Fruit fly (Drosophila melanogaster) whole organism, embryonic: ENCODE measurements around the gene CG34258.

Source experiments
- Antp ChIP-seq: fragments of 200-800 bp; sonication (Bioruptor generic); optimal IDR thresholded peaks from 3 replicates; lab custom pipeline; 2016; ENCODE audit warnings: missing biosample characterization, missing genetic modification characterization
- Atf3 ChIP-seq: fragments of 200-800 bp; sonication (Bioruptor generic); optimal IDR thresholded peaks from 3 replicates; lab custom pipeline; 2016; ENCODE audit warnings: missing biosample characterization, missing genetic modification characterization
- CG10267 ChIP-seq: fragments of 200-800 bp; sonication (Bioruptor generic); optimal IDR thresholded peaks from 2 replicates; lab custom pipeline; 2018; ENCODE audit warnings: missing biosample characterization, mild to moderate bottlenecking, missing genetic modification characterization, moderate library complexity
- CG10462 ChIP-seq: fragments of 200-800 bp; sonication (Bioruptor generic); optimal IDR thresholded peaks from 2 replicates; lab custom pipeline; 2016; ENCODE audit warnings: missing biosample characterization, missing genetic modification characterization
- CG12769 ChIP-seq: fragments of 200-800 bp; sonication (Bioruptor generic); optimal IDR thresholded peaks from 2 replicates; lab custom pipeline; 2019; ENCODE audit warnings: missing biosample characterization, mild to moderate bottlenecking, missing genetic modification characterization, moderate library complexity
- CG14014 ChIP-seq: fragments of 200-800 bp; sonication (Bioruptor generic); IDR thresholded peaks from 2 replicates; pipeline ENCODE4 v1.3.6; 2022; ENCODE audit warnings: missing biosample characterization, missing genetic modification characterization
- CG14667 ChIP-seq: fragments of 200-800 bp; sonication (Bioruptor generic); IDR thresholded peaks from 2 replicates; pipeline ENCODE4 v1.3.6; 2022; ENCODE audit warnings: missing biosample characterization, missing genetic modification characterization
- CG15269 ChIP-seq: fragments of 200-800 bp; sonication (Bioruptor generic); optimal IDR thresholded peaks from 2 replicates; lab custom pipeline; 2018; ENCODE audit warnings: missing biosample characterization, mild to moderate bottlenecking, missing genetic modification characterization, moderate library complexity
- CG16863 ChIP-seq: fragments of 200-800 bp; sonication (Bioruptor generic); optimal IDR thresholded peaks from 3 replicates; lab custom pipeline; 2016; ENCODE audit warnings: missing biosample characterization, missing genetic modification characterization
- CG17359 ChIP-seq: fragments of 200-800 bp; sonication (Bioruptor generic); optimal IDR thresholded peaks from 3 replicates; lab custom pipeline; 2018; ENCODE audit warnings: missing biosample characterization, mild to moderate bottlenecking, missing genetic modification characterization, moderate library complexity
- CG2678 ChIP-seq: fragments of 200-800 bp; sonication (Bioruptor generic); optimal IDR thresholded peaks from 3 replicates; lab custom pipeline; 2019; ENCODE audit warnings: missing biosample characterization, mild to moderate bottlenecking, missing genetic modification characterization, moderate library complexity
- CG31224 ChIP-seq: fragments of 200-800 bp; sonication (Bioruptor generic); IDR thresholded peaks from 2 replicates; pipeline ENCODE4 v1.3.6; 2022; ENCODE audit warnings: missing biosample characterization, missing genetic modification characterization
- CG32772 ChIP-seq: fragments of 200-800 bp; sonication (Bioruptor generic); IDR thresholded peaks from 2 replicates; pipeline ENCODE4 v1.3.6; 2022; ENCODE audit warnings: missing biosample characterization, missing genetic modification characterization
- CG3281 ChIP-seq: fragments of 200-800 bp; sonication (Bioruptor generic); optimal IDR thresholded peaks from 3 replicates; lab custom pipeline; 2017; ENCODE audit warnings: missing biosample characterization, mild to moderate bottlenecking, missing genetic modification characterization
- CG3838 ChIP-seq: fragments of 200-800 bp; sonication (Bioruptor generic); optimal IDR thresholded peaks from 3 replicates; lab custom pipeline; 2016; ENCODE audit warnings: missing biosample characterization, missing genetic modification characterization
- CG42726 ChIP-seq: fragments of 200-800 bp; sonication (Bioruptor generic); IDR thresholded peaks from 2 replicates; pipeline ENCODE4 v1.3.6; 2022; ENCODE audit warnings: missing biosample characterization, missing genetic modification characterization; ENCODE audit not compliant: partially characterized antibody
- CG7271 ChIP-seq: fragments of 200-800 bp; sonication (Bioruptor generic); optimal IDR thresholded peaks from 2 replicates; lab custom pipeline; 2018; ENCODE audit warnings: missing biosample characterization, mild to moderate bottlenecking, missing genetic modification characterization, moderate library complexity
- CG7357 ChIP-seq: fragments of 200-800 bp; sonication (Bioruptor generic); IDR thresholded peaks from 3 replicates; pipeline ENCODE4 v1.3.6; 2022; ENCODE audit warnings: missing biosample characterization, missing genetic modification characterization
- CG7372 ChIP-seq: fragments of 200-800 bp; sonication (Bioruptor generic); IDR thresholded peaks from 2 replicates; pipeline ENCODE4 v1.3.6; 2022; ENCODE audit warnings: missing biosample characterization, missing genetic modification characterization
- CG8388 ChIP-seq: fragments of 200-800 bp; sonication (Bioruptor generic); optimal IDR thresholded peaks from 2 replicates; lab custom pipeline; 2019; ENCODE audit warnings: missing biosample characterization, mild to moderate bottlenecking, missing genetic modification characterization, moderate library complexity
- CoRest ChIP-seq: fragments of 200-800 bp; sonication (Bioruptor generic); optimal IDR thresholded peaks from 3 replicates; lab custom pipeline; 2018; ENCODE audit warnings: missing biosample characterization, mild to moderate bottlenecking, missing genetic modification characterization, moderate library complexity
- Gug ChIP-seq: fragments of 200-800 bp; sonication (Bioruptor generic); IDR thresholded peaks from 4 replicates; pipeline ENCODE4 v1.3.6; 2022; ENCODE audit warnings: missing biosample characterization, missing genetic modification characterization
- Hand ChIP-seq: fragments of 200-800 bp; sonication (Bioruptor generic); optimal IDR thresholded peaks from 2 replicates; lab custom pipeline; 2017; ENCODE audit warnings: mild to moderate bottlenecking, missing biosample characterization, missing genetic modification reagents, missing genetic modification characterization
- Hr3 ChIP-seq: fragments of 200-800 bp; sonication (Bioruptor generic); optimal IDR thresholded peaks from 3 replicates; lab custom pipeline; 2016; ENCODE audit warnings: missing biosample characterization, missing genetic modification characterization
- Lim3 ChIP-seq: fragments of 200-800 bp; sonication (Bioruptor generic); IDR thresholded peaks from 2 replicates; pipeline ENCODE4 v1.3.6; 2022; ENCODE audit warnings: missing biosample characterization, missing genetic modification characterization
- MBD-R2 ChIP-seq: fragments of 200-800 bp; sonication (Bioruptor generic); IDR thresholded peaks from 2 replicates; pipeline ENCODE4 v1.3.6; 2022; ENCODE audit warnings: missing biosample characterization, missing genetic modification characterization
- NK7.1 ChIP-seq: fragments of 200-800 bp; sonication (Bioruptor generic); optimal IDR thresholded peaks from 3 replicates; lab custom pipeline; 2016; ENCODE audit warnings: missing biosample characterization, missing genetic modification characterization
- Oli ChIP-seq: fragments of 200-800 bp; sonication (Bioruptor generic); optimal IDR thresholded peaks from 2 replicates; lab custom pipeline; 2018; ENCODE audit warnings: missing biosample characterization, mild to moderate bottlenecking, missing genetic modification characterization, moderate library complexity
- Optix ChIP-seq: fragments of 200-800 bp; sonication (Bioruptor generic); IDR thresholded peaks from 3 replicates; pipeline ENCODE4 v1.3.6; 2022; ENCODE audit warnings: missing biosample characterization, missing genetic modification characterization
- Sox100B ChIP-seq: fragments of 200-800 bp; sonication (Bioruptor generic); optimal IDR thresholded peaks from 3 replicates; lab custom pipeline; 2018; ENCODE audit warnings: missing biosample characterization, mild to moderate bottlenecking, missing genetic modification characterization
- Tbp ChIP-seq: fragments of >200 bp; optimal IDR thresholded peaks from 2 replicates; lab custom pipeline; 2018; ENCODE audit warnings: missing biosample characterization, missing genetic modification characterization
- YL-1 ChIP-seq: fragments of 200-800 bp; sonication (Bioruptor generic); optimal IDR thresholded peaks from 3 replicates; lab custom pipeline; 2017; ENCODE audit warnings: missing biosample characterization, mild to moderate bottlenecking, missing genetic modification characterization
- chn ChIP-seq: fragments of 200-800 bp; sonication (Bioruptor generic); optimal IDR thresholded peaks from 2 replicates; lab custom pipeline; 2016; ENCODE audit warnings: missing biosample characterization, missing genetic modification characterization
- ci ChIP-seq: fragments of 200-800 bp; sonication (Bioruptor generic); IDR thresholded peaks from 3 replicates; pipeline ENCODE4 v1.3.6; 2022; ENCODE audit warnings: missing biosample characterization, missing genetic modification characterization
- crc ChIP-seq: fragments of 200-800 bp; sonication (Bioruptor generic); optimal IDR thresholded peaks from 2 replicates; lab custom pipeline; 2016; ENCODE audit warnings: missing biosample characterization, missing genetic modification characterization
- croc ChIP-seq: fragments of 200-800 bp; sonication (Bioruptor generic); conservative IDR thresholded peaks from 3 replicates; pipeline ENCODE4 v1.3.6; 2022; ENCODE audit warnings: missing biosample characterization, missing genetic modification characterization
- h ChIP-seq: fragments of >200 bp; optimal IDR thresholded peaks from 2 replicates; lab custom pipeline; 2017
- her ChIP-seq: fragments of 200-800 bp; sonication (Bioruptor generic); optimal IDR thresholded peaks from 2 replicates; lab custom pipeline; 2016; ENCODE audit warnings: missing biosample characterization, missing genetic modification characterization
- insv ChIP-seq, 2 experiments: fragments of 200-800 bp; sonication (Bioruptor generic); optimal IDR thresholded peaks; 3 replicates each; lab custom pipeline; 2016 to 2018; ENCODE audit warnings: missing biosample characterization in 2 of 2, missing genetic modification characterization in 2 of 2
- jigr1 ChIP-seq: fragments of 200-800 bp; sonication (Bioruptor generic); IDR thresholded peaks from 3 replicates; pipeline ENCODE4 v1.3.6; 2022; ENCODE audit warnings: missing biosample characterization, missing genetic modification characterization
- kah ChIP-seq: fragments of 200-800 bp; sonication (Bioruptor generic); optimal IDR thresholded peaks from 2 replicates; lab custom pipeline; 2018; ENCODE audit warnings: missing biosample characterization, mild to moderate bottlenecking, missing genetic modification characterization
- nerfin-1 ChIP-seq: fragments of 200-800 bp; sonication (Bioruptor generic); optimal IDR thresholded peaks from 3 replicates; lab custom pipeline; 2019; ENCODE audit warnings: missing biosample characterization, mild to moderate bottlenecking, missing genetic modification characterization, moderate library complexity
- pb ChIP-seq: fragments of 200-800 bp; sonication (Bioruptor generic); optimal IDR thresholded peaks from 3 replicates; lab custom pipeline; 2016; ENCODE audit warnings: missing biosample characterization, missing genetic modification characterization
- pho ChIP-seq: fragments of 200-800 bp; sonication (Bioruptor generic); optimal IDR thresholded peaks from 2 replicates; lab custom pipeline; 2016; ENCODE audit warnings: missing biosample characterization, missing genetic modification characterization
- pros ChIP-seq: fragments of 200-800 bp; sonication (Bioruptor generic); optimal IDR thresholded peaks from 3 replicates; lab custom pipeline; 2019; ENCODE audit warnings: missing biosample characterization, mild to moderate bottlenecking, missing genetic modification characterization, moderate library complexity
- pzg ChIP-seq: fragments of 200-800 bp; sonication (Bioruptor generic); optimal IDR thresholded peaks from 3 replicates; lab custom pipeline; 2018; ENCODE audit warnings: missing biosample characterization, mild to moderate bottlenecking, missing genetic modification characterization, moderate library complexity
- ro ChIP-seq: fragments of 200-800 bp; sonication (Bioruptor generic); IDR thresholded peaks from 2 replicates; pipeline ENCODE4 v1.3.6; 2022; ENCODE audit warnings: missing biosample characterization, missing genetic modification characterization
- slp2 ChIP-seq: fragments of 200-800 bp; sonication (Bioruptor generic); optimal IDR thresholded peaks from 2 replicates; lab custom pipeline; 2016; ENCODE audit warnings: missing biosample characterization, missing genetic modification characterization
- sqz ChIP-seq: fragments of 200-800 bp; sonication (Bioruptor generic); optimal IDR thresholded peaks from 3 replicates; lab custom pipeline; 2018; ENCODE audit warnings: missing biosample characterization, mild to moderate bottlenecking, missing genetic modification characterization
- usp ChIP-seq: fragments of >200 bp; optimal IDR thresholded peaks from 2 replicates; lab custom pipeline; 2017; ENCODE audit warnings: missing biosample characterization, missing genetic modification characterization
- vfl ChIP-seq: fragments of 200-800 bp; sonication (Bioruptor generic); optimal IDR thresholded peaks from 2 replicates; lab custom pipeline; 2016; ENCODE audit warnings: missing biosample characterization, missing genetic modification characterization
- yki ChIP-seq: fragments of >200 bp; optimal IDR thresholded peaks from 3 replicates; lab custom pipeline; 2018
- zen ChIP-seq: fragments of 200-800 bp; sonication (Bioruptor generic); optimal IDR thresholded peaks from 3 replicates; lab custom pipeline; 2018; ENCODE audit warnings: missing biosample characterization, mild to moderate bottlenecking, missing genetic modification characterization, moderate library complexity

Gene CG34258

DNA sequence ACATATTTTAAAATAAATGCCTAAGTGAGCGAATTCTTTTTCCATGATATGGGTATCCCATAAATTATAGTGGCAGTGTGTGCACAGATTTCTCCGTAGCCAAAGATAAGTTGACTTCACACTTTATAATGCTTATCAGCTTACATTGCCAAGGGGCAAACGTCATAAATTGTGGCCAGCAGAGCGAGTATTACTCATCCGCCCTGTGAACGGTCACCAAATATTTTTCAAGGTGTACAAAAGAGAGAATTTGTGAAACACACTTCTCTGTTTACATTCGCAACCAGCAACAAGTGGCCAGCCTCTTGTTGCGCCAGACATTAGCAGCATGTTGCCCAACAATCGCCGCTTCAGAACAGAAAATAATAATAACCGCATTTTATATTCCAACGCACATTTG is 18.9 kb downstream of the CG34258 start (continued):
- no peak for TF ChIP-seq Optix (GFP tag; lab: Robert Waterston, UW)
- TF ChIP-seq vfl (GFP tag; lab: Kevin White, UChicago) = peak; percentile 21
- TF ChIP-seq CG3281 (GFP tag; lab: Kevin White, UChicago) = peak; percentile 55
- TF ChIP-seq zen (tag; lab: Kevin White, UChicago) = no peak
- TF ChIP-seq Gug (GFP tag; lab: Robert Waterston, UW) = no peak
- no peak for TF ChIP-seq usp
- no peak for TF ChIP-seq CG10462 (GFP tag; lab: Kevin White, UChicago)
- peak; percentile 44 for TF ChIP-seq CG15269
- TF ChIP-seq ro = no peak
- TF ChIP-seq insv (GFP tag; optimal IDR thresholded peaks at IDR 0.05; lab: Kevin White, UChicago) = peak in 1 of 2 experiments; percentile 12
- TF ChIP-seq CG16863 (GFP tag; lab: Kevin White, UChicago) = no peak
- no peak for TF ChIP-seq slp2
- no peak for TF ChIP-seq MBD-R2 (GFP tag; lab: Robert Waterston, UW)
- TF ChIP-seq Hand (GFP tag; lab: Kevin White, UChicago) = no peak
- peak; percentile 27 for TF ChIP-seq nerfin-1 (tag; lab: Kevin White, UChicago)
- TF ChIP-seq Antp (GFP tag; lab: Kevin White, UChicago) = peak; percentile 17
- TF ChIP-seq h (lab: Kevin White, UChicago) = no peak
- TF ChIP-seq croc (GFP tag; lab: Robert Waterston, UW) = no peak
- TF ChIP-seq her (GFP tag; lab: Kevin White, UChicago) = peak; percentile 19
- peak; percentile 82 for TF ChIP-seq CG8388 (GFP tag; lab: Kevin White, UChicago)
- TF ChIP-seq CG14667 (GFP tag; lab: Robert Waterston, UW) = no peak
- TF ChIP-seq CG3838 (GFP tag; lab: Kevin White, UChicago) = no peak
- peak; percentile 1 for TF ChIP-seq Oli (tag; lab: Kevin White, UChicago)
- peak; percentile 29 for TF ChIP-seq kah
- no peak for TF ChIP-seq jigr1 (GFP tag; lab: Robert Waterston, UW)
- TF ChIP-seq CG2678 (tag; lab: Kevin White, UChicago) = peak; percentile 59
- no peak for TF ChIP-seq crc
- no peak for TF ChIP-seq Tbp
- TF ChIP-seq CG7271 (tag; lab: Kevin White, UChicago) = no peak
- TF ChIP-seq CG7357 (GFP tag; lab: Robert Waterston, UW) = no peak
- TF ChIP-seq Hr3 (GFP tag; lab: Kevin White, UChicago) = no peak
- no peak for TF ChIP-seq CG42726 (GFP tag; lab: Robert Waterston, UW)
- no peak for TF ChIP-seq CG32772 (GFP tag; lab: Robert Waterston, UW)
- TF ChIP-seq CG12769 (tag; lab: Kevin White, UChicago) = peak; percentile 12
- TF ChIP-seq pho (GFP tag; lab: Kevin White, UChicago) = no peak
- TF ChIP-seq yki = no peak
- no peak for TF ChIP-seq sqz
- TF ChIP-seq Atf3 (GFP tag; lab: Kevin White, UChicago) = no peak
- no peak for TF ChIP-seq CoRest (tag; lab: Kevin White, UChicago)
- no peak for TF ChIP-seq chn (GFP tag; lab: Kevin White, UChicago)
- TF ChIP-seq CG14014 (GFP tag; lab: Robert Waterston, UW) = peak; percentile 66; the same call in 1 of the 2 replicates
- no peak for TF ChIP-seq CG31224 (GFP tag; lab: Robert Waterston, UW)
- TF ChIP-seq YL-1 (GFP tag; lab: Kevin White, UChicago) = no peak
- TF ChIP-seq CG7372 (GFP tag; lab: Robert Waterston, UW) = peak; percentile 78
- TF ChIP-seq ci = peak; percentile 71; the same call in 2 of the 3 replicates
- TF ChIP-seq CG17359 = no peak
- TF ChIP-seq pros (GFP tag; lab: Kevin White, UChicago) = no peak
- peak; percentile 17 for TF ChIP-seq Sox100B (GFP tag; lab: Kevin White, UChicago)
- no peak for TF ChIP-seq pzg
- TF ChIP-seq Lim3 (GFP tag; lab: Robert Waterston, UW) = no peak
- no peak for TF ChIP-seq pb (GFP tag; lab: Kevin White, UChicago)
- peak; percentile 2 for TF ChIP-seq NK7.1 (GFP tag; lab: Kevin White, UChicago)
- no peak for TF ChIP-seq CG10267
